Worm (Caenorhabditis elegans) whole organism, young adult: ENCODE data around the gene glb-30.

Experiments used
- B0336.3 ChIP-seq: fragments of 200-800 bp; sonication (Bioruptor generic); IDR thresholded peaks from 2 replicates; pipeline ENCODE4 v1.3.6; 2022; ENCODE audit warnings: missing genetic modification characterization, missing compliant biosample characterization
- D2030.7 ChIP-seq: fragments of 200-800 bp; sonication (Bioruptor generic); IDR thresholded peaks from 2 replicates; pipeline ENCODE4 v1.3.6; 2022; ENCODE audit warnings: missing genetic modification reagents, missing genetic modification characterization, missing compliant biosample characterization
- F10E7.11 ChIP-seq: sonication (generic microtip); optimal IDR thresholded peaks from 2 replicates; lab custom pipeline; 2017; ENCODE audit warnings: mild to moderate bottlenecking, missing genetic modification characterization, moderate library complexity, missing compliant biosample characterization
- F37B4.10 ChIP-seq: fragments of 200-800 bp; sonication (Bioruptor generic); IDR thresholded peaks from 2 replicates; pipeline ENCODE4 v1.3.6; 2022; ENCODE audit warnings: missing genetic modification characterization, missing compliant biosample characterization
- F49E8.2 ChIP-seq: sonication (generic microtip); optimal IDR thresholded peaks from 3 replicates; lab custom pipeline; 2017; ENCODE audit warnings: missing genetic modification characterization, mild to moderate bottlenecking, missing compliant biosample characterization, antibody characterized with exemption, moderate library complexity; ENCODE audit not compliant: insufficient read depth
- Y67H2A.10 ChIP-seq: fragments of 200-800 bp; sonication (Bioruptor generic); conservative IDR thresholded peaks from 2 replicates; pipeline ENCODE4 v1.3.6; 2022; ENCODE audit warnings: missing genetic modification reagents, missing genetic modification characterization, missing compliant biosample characterization
- Y79H2A.3 ChIP-seq: fragments of 200-800 bp; sonication (Bioruptor generic); conservative IDR thresholded peaks from 2 replicates; pipeline ENCODE4 v1.3.6; 2022; ENCODE audit warnings: missing genetic modification reagents, missing genetic modification characterization, missing compliant biosample characterization
- athp-1 ChIP-seq: sonication (generic microtip); optimal IDR thresholded peaks from 2 replicates; lab custom pipeline; 2017; ENCODE audit warnings: mild to moderate bottlenecking, missing genetic modification characterization, missing compliant biosample characterization
- cebp-2 ChIP-seq: fragments of 200-800 bp; sonication (Bioruptor generic); IDR thresholded peaks from 2 replicates; pipeline ENCODE4 v1.3.6; 2022; ENCODE audit warnings: missing genetic modification characterization, missing compliant biosample characterization
- ceh-58 ChIP-seq: fragments of 200-800 bp; sonication (Bioruptor generic); IDR thresholded peaks from 2 replicates; pipeline ENCODE4 v1.3.6; 2022; ENCODE audit warnings: missing genetic modification characterization, missing compliant biosample characterization
- chd-7 ChIP-seq: sonication (generic microtip); optimal IDR thresholded peaks from 2 replicates; lab custom pipeline; 2016; ENCODE audit warnings: mild to moderate bottlenecking, missing genetic modification characterization, moderate library complexity, missing compliant biosample characterization
- efl-1 ChIP-seq: fragments of 150-350 bp; optimal IDR thresholded peaks from 2 replicates; lab custom pipeline; 2014; ENCODE audit warnings: missing biosample characterization, missing genetic modification reagents, missing genetic modification characterization
- egrh-3 ChIP-seq: fragments of 200-800 bp; sonication (Bioruptor generic); IDR thresholded peaks from 2 replicates; pipeline ENCODE4 v1.3.6; 2022; ENCODE audit warnings: missing genetic modification reagents, missing genetic modification characterization, missing compliant biosample characterization
- fkh-3 ChIP-seq: sonication (generic microtip); optimal IDR thresholded peaks from 2 replicates; lab custom pipeline; 2016; ENCODE audit warnings: mild to moderate bottlenecking, missing genetic modification characterization, missing compliant biosample characterization
- gei-17 ChIP-seq: fragments of 200-800 bp; sonication (Bioruptor generic); optimal IDR thresholded peaks from 2 replicates; lab custom pipeline; 2018; ENCODE audit warnings: mild to moderate bottlenecking, missing genetic modification characterization, missing compliant biosample characterization
- hmg-1.2 ChIP-seq: fragments of 200-800 bp; sonication (Bioruptor generic); IDR thresholded peaks from 2 replicates; pipeline ENCODE4 v1.3.6; 2022; ENCODE audit warnings: missing genetic modification reagents, missing genetic modification characterization, missing compliant biosample characterization
- let-607 ChIP-seq, 2 experiments: fragments of 200-800 bp in 1 of 2; sonication (Bioruptor generic) in 1 of 2; sonication (generic microtip) in 1 of 2; optimal IDR thresholded peaks; 2 replicates each; lab custom pipeline; 2016 to 2018; ENCODE audit warnings: mild to moderate bottlenecking in 2 of 2, missing compliant biosample characterization in 2 of 2, missing genetic modification characterization in 2 of 2, moderate library complexity in 2 of 2, missing genotype in 1 of 2
- lin-35 ChIP-seq, 3 experiments: fragments of 150-350 bp in 2 of 3; sonication (generic microtip) in 1 of 3; optimal IDR thresholded peaks; 2 replicates each; lab custom pipeline; 2014 to 2018; ENCODE audit warnings: missing biosample characterization in 3 of 3, missing genetic modification characterization in 3 of 3, missing genetic modification reagents in 3 of 3
- lsy-27 ChIP-seq: sonication (generic microtip); optimal IDR thresholded peaks from 2 replicates; lab custom pipeline; 2017; ENCODE audit warnings: missing genetic modification characterization, mild to moderate bottlenecking, missing compliant biosample characterization, antibody characterized with exemption, missing genotype, borderline replicate concordance; ENCODE audit not compliant: insufficient read depth
- madf-3 ChIP-seq: fragments of 200-800 bp; sonication (Bioruptor generic); IDR thresholded peaks from 2 replicates; pipeline ENCODE4 v1.3.6; 2022; ENCODE audit warnings: missing genetic modification reagents, missing genetic modification characterization, missing compliant biosample characterization
- madf-6 ChIP-seq: fragments of 200-800 bp; sonication (Bioruptor generic); IDR thresholded peaks from 2 replicates; pipeline ENCODE4 v1.3.6; 2022; ENCODE audit warnings: missing genetic modification reagents, missing genetic modification characterization, missing compliant biosample characterization
- mes-4 ChIP-seq: sonication (generic microtip); optimal IDR thresholded peaks from 2 replicates; lab custom pipeline; 2016; ENCODE audit warnings: missing genotype, missing genetic modification characterization, missing compliant biosample characterization
- nfyb-1 ChIP-seq: fragments of 200-800 bp; sonication (Bioruptor generic); IDR thresholded peaks from 2 replicates; pipeline ENCODE4 v1.3.6; 2022; ENCODE audit warnings: missing genetic modification reagents, missing genetic modification characterization, missing compliant biosample characterization
- sea-2 ChIP-seq: fragments of 200-800 bp; sonication (Bioruptor generic); IDR thresholded peaks from 2 replicates; pipeline ENCODE4 v1.3.6; 2022; ENCODE audit warnings: missing genetic modification characterization, missing compliant biosample characterization
- sptf-2 ChIP-seq: fragments of 200-800 bp; sonication (Bioruptor generic); optimal IDR thresholded peaks from 2 replicates; lab custom pipeline; 2018; ENCODE audit warnings: mild to moderate bottlenecking, missing genetic modification characterization, missing compliant biosample characterization
- tbp1 ChIP-seq: fragments of 200-800 bp; sonication (Bioruptor generic); optimal IDR thresholded peaks from 2 replicates; lab custom pipeline; 2018; ENCODE audit warnings: mild to moderate bottlenecking, missing genetic modification characterization, missing compliant biosample characterization
- zfh-2 ChIP-seq: fragments of 200-800 bp; sonication (Bioruptor generic); conservative IDR thresholded peaks from 2 replicates; pipeline ENCODE4 v1.3.6; 2022; ENCODE audit warnings: missing genetic modification reagents, missing genetic modification characterization, missing compliant biosample characterization
- ztf-25 ChIP-seq: fragments of 200-800 bp; sonication (Bioruptor generic); IDR thresholded peaks from 2 replicates; pipeline ENCODE4 v1.3.6; 2022; ENCODE audit warnings: missing genetic modification reagents, missing genetic modification characterization, missing compliant biosample characterization

Gene glb-30

ce11 chrIII:1657380-1657779 lies 11.0 kb downstream of the glb-30 start, which contains the start of gene cht-4:
cht-4 (minus strand) TSS chrIII:1657480.
- TF ChIP-seq B0336.3 (no peak), sea-2 (GFP tag; lab: Robert Waterston, UW) (no peak), D2030.7 (GFP tag; lab: Robert Waterston, UW) (no peak), F37B4.10 (GFP tag; lab: Robert Waterston, UW) (no peak), madf-6 (GFP tag; lab: Robert Waterston, UW) (no peak), lin-35 (GFP tag; optimal IDR thresholded peaks at IDR 0.05; lab: Kevin White, UChicago) (no peak), lsy-27 (no peak)

ce11 chrIII:1656307-1656706 lies 12.1 kb downstream of the glb-30 start:
- peak; percentile 91 for TF ChIP-seq egrh-3

- TF ChIP-seq fkh-3 (tag; lab: Kevin White, UChicago) = no peak
Measured at ce11 chrIII:1652925-1653324, 15.5 kb downstream of the glb-30 start.

ce11 chrIII:1652181-1652580 lies 16.2 kb downstream of the glb-30 start, which contains the start of gene Y22D7AL.1:
Y22D7AL.1 (plus strand) TSS chrIII:1652481.
- no peak for TF ChIP-seq sea-2 (GFP tag; lab: Robert Waterston, UW)
- no peak for TF ChIP-seq efl-1 (GFP tag; lab: Kevin White, UChicago)
- no peak for TF ChIP-seq ceh-58 (GFP tag; lab: Robert Waterston, UW)
- no peak for TF ChIP-seq F10E7.11
- no peak for TF ChIP-seq gei-17 (GFP tag; lab: Kevin White, UChicago)
- TF ChIP-seq lin-35 (GFP tag; optimal IDR thresholded peaks at IDR 0.05; lab: Kevin White, UChicago) = no peak
- no peak for TF ChIP-seq mes-4 (tag; lab: Kevin White, UChicago)
- no peak for TF ChIP-seq zfh-2
- TF ChIP-seq chd-7 (tag; lab: Kevin White, UChicago) = no peak
- no peak for TF ChIP-seq tbp1 (GFP tag; lab: Kevin White, UChicago)
- TF ChIP-seq Y79H2A.3 (GFP tag; lab: Robert Waterston, UW) = no peak
- no peak for TF ChIP-seq ztf-25 (GFP tag; lab: Robert Waterston, UW)
- TF ChIP-seq Y67H2A.10 (GFP tag; lab: Robert Waterston, UW) = no peak
- no peak for TF ChIP-seq F49E8.2 (tag; lab: Kevin White, UChicago)

ce11 chrIII:1641163-1641562 lies 27.3 kb downstream of the glb-30 start, which contains the start of gene Y22D7AL.3:
Y22D7AL.3 (plus strand) TSS chrIII:1641463.
- no peak for TF ChIP-seq madf-3 (GFP tag; lab: Robert Waterston, UW)
- no peak for TF ChIP-seq sptf-2 (GFP tag; lab: Kevin White, UChicago)
- TF ChIP-seq cebp-2 (GFP tag; lab: Robert Waterston, UW) = 0 out of 2 replicates have a peak, but pooled peaks have one; percentile 66
- TF ChIP-seq hmg-1.2 = no peak
- TF ChIP-seq zfh-2 = 0 out of 2 replicates have a peak, but pooled peaks have one; percentile 16
- no peak for TF ChIP-seq tbp1 (GFP tag; lab: Kevin White, UChicago)
- TF ChIP-seq let-607 (tag; optimal IDR thresholded peaks at IDR 0.05; lab: Kevin White, UChicago) = no peak
- TF ChIP-seq, all 124 proteins: peak for 2

- no peak for TF ChIP-seq athp-1
- TF ChIP-seq zfh-2 = peak; percentile 65
- TF ChIP-seq egrh-3 = peak; percentile 20; the same call in 1 of the 2 replicates
Measured at ce11 chrIII:1638345-1638744, 30.1 kb downstream of the glb-30 start.

ce11 chrIII:1634270-1634669 lies 34.1 kb downstream of the glb-30 start, which contains the start of gene Y22D7AL.11:
Y22D7AL.11 (minus strand) TSS chrIII:1634370.
- no peak for TF ChIP-seq ztf-25 (GFP tag; lab: Robert Waterston, UW)
- no peak for TF ChIP-seq nfyb-1 (GFP tag; lab: Robert Waterston, UW)
